Fruit fly (Drosophila melanogaster) whole organism, pupa: ENCODE data around the gene CG11498.
A peak's percentile ranks its signal among the peaks of the same experiment; 100 is the strongest.

Experiments
- CG17806 ChIP-seq: fragments of 200-800 bp; sonication (Bioruptor generic); optimal IDR thresholded peaks from 2 replicates; lab custom pipeline; 2018; ENCODE audit warnings: missing biosample characterization, mild to moderate bottlenecking, missing genetic modification characterization, moderate library complexity
- CG32121 ChIP-seq: fragments of 200-800 bp; sonication (Bioruptor generic); IDR thresholded peaks from 2 replicates; pipeline ENCODE4 v1.3.6; 2022; ENCODE audit warnings: missing biosample characterization, missing genetic modification characterization
- CG34367 ChIP-seq: fragments of 200-800 bp; sonication (Bioruptor generic); optimal IDR thresholded peaks from 2 replicates; lab custom pipeline; 2018; ENCODE audit warnings: missing biosample characterization, mild to moderate bottlenecking, missing genetic modification characterization
- CG8301 ChIP-seq: fragments of 200-800 bp; sonication (Bioruptor generic); optimal IDR thresholded peaks from 2 replicates; lab custom pipeline; 2018; ENCODE audit warnings: missing biosample characterization, mild to moderate bottlenecking, missing genetic modification characterization
- CG9948 ChIP-seq: fragments of 200-800 bp; sonication (Bioruptor generic); optimal IDR thresholded peaks from 2 replicates; lab custom pipeline; 2018; ENCODE audit warnings: missing biosample characterization, mild to moderate bottlenecking, missing genetic modification characterization, moderate library complexity
- D1 ChIP-seq: fragments of 200-800 bp; sonication (Bioruptor generic); optimal IDR thresholded peaks from 2 replicates; lab custom pipeline; 2018; ENCODE audit warnings: missing biosample characterization, mild to moderate bottlenecking, missing genetic modification characterization, moderate library complexity
- EcR ChIP-seq: fragments of 200-800 bp; sonication (Bioruptor generic); optimal IDR thresholded peaks from 3 replicates; lab custom pipeline; 2019; ENCODE audit warnings: missing biosample characterization, missing genetic modification characterization, mild to moderate bottlenecking, moderate library complexity, missing genetic modification reagents
- Ets98B ChIP-seq: fragments of 200-800 bp; sonication (Bioruptor generic); IDR thresholded peaks from 2 replicates; pipeline ENCODE4 v1.3.6; 2022; ENCODE audit warnings: missing biosample characterization, missing genetic modification characterization
- Pif1A ChIP-seq: fragments of 200-800 bp; sonication (Bioruptor generic); optimal IDR thresholded peaks from 3 replicates; lab custom pipeline; 2016; ENCODE audit warnings: missing biosample characterization, missing genetic modification characterization
- Pif1B ChIP-seq: fragments of 200-800 bp; sonication (Bioruptor generic); optimal IDR thresholded peaks from 3 replicates; lab custom pipeline; 2016; ENCODE audit warnings: missing biosample characterization, missing genetic modification characterization
- Snoo ChIP-seq: fragments of 200-800 bp; sonication (Bioruptor generic); optimal IDR thresholded peaks from 3 replicates; lab custom pipeline; 2017; ENCODE audit warnings: missing biosample characterization, mild to moderate bottlenecking, missing genetic modification characterization, inconsistent platforms
- gl ChIP-seq: fragments of 200-800 bp; sonication (Bioruptor generic); optimal IDR thresholded peaks from 2 replicates; lab custom pipeline; 2018; ENCODE audit warnings: missing biosample characterization, mild to moderate bottlenecking, missing genetic modification characterization
- rn ChIP-seq: fragments of 200-800 bp; sonication (Bioruptor generic); IDR thresholded peaks from 2 replicates; pipeline ENCODE4 v1.3.6; 2022; ENCODE audit warnings: missing biosample characterization, missing genetic modification characterization

dm6 chr3R:30183872-30184271 lies 23.6 kb upstream of the CG11498 start:
- TF ChIP-seq Ets98B = no peak
- no peak for TF ChIP-seq CG9948 (tag; lab: Kevin White, UChicago)
- no peak for TF ChIP-seq CG17806 (tag; lab: Kevin White, UChicago)
- TF ChIP-seq CG8301 (tag; lab: Kevin White, UChicago) = no peak
- TF ChIP-seq rn (GFP tag; lab: Robert Waterston, UW) = no peak
- TF ChIP-seq EcR (GFP tag; lab: Kevin White, UChicago) = peak; percentile 90
- TF ChIP-seq gl = no peak
- no peak for TF ChIP-seq Snoo (tag; lab: Kevin White, UChicago)
- no peak for TF ChIP-seq D1 (tag; lab: Kevin White, UChicago)
- no peak for TF ChIP-seq CG34367 (tag; lab: Kevin White, UChicago)
- no peak for TF ChIP-seq Pif1A (GFP tag; lab: Kevin White, UChicago)
- TF ChIP-seq CG32121 (GFP tag; lab: Robert Waterston, UW) = no peak
- no peak for TF ChIP-seq Pif1B (GFP tag; lab: Kevin White, UChicago)
